Worm (Caenorhabditis elegans): ENCODE results near the gene srd-20.

srd-20 gene

DNA sequence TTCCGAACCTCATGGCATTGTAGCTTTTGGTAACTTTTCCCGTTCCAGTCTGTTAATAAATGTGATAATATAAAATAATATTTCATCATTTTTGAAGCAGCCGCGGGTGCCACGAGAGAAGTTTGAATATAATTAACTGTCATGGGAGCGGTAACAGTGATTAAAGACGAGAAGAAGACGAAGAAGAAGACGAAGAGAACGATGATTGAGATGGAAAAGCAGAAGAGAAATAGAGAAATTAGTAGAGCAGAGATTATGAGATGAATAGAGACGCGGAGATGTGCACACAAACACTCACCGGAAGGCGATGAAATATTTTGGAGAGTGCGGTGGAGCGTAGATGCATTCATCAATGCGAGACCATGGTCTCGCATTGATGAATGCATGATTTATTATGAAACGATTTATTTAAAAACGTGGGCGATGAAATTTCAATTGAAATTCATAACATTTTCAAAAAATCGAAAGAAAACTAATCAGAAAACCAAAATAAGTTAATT, 2.2 kb upstream of the srd-20 start, which contains the start of gene seip-1:
seip-1 (minus strand) TSS at position 51 of the 500 bp plus-strand sequence.
- TF ChIP-seq nhr-25 (tag; optimal IDR thresholded peaks at IDR 0.05) (peak; percentile 55), sea-2 (GFP tag; optimal IDR thresholded peaks at IDR 0.05) (no peak), fkh-2 (tag; optimal IDR thresholded peaks at IDR 0.05) (no peak), nhr-237 (tag; optimal IDR thresholded peaks at IDR 0.05) (no peak), jun-1 (tag; optimal IDR thresholded peaks at IDR 0.05) (peak; percentile 79), elt-3 (tag; optimal IDR thresholded peaks at IDR 0.05) (no peak), zag-1 (tag; optimal IDR thresholded peaks at IDR 0.05) (no peak), lin-39 (tag; optimal IDR thresholded peaks at IDR 0.05) (peak; percentile 89), unc-39 (tag; optimal IDR thresholded peaks at IDR 0.05) (no peak), daf-12 (tag; optimal IDR thresholded peaks at IDR 0.05) (no peak), ceh-82 (tag; optimal IDR thresholded peaks at IDR 0.05) (no peak), nhr-67 (tag; optimal IDR thresholded peaks at IDR 0.05) (no peak), lsy-12 (tag; optimal IDR thresholded peaks at IDR 0.05) (peak; percentile 25), skn-1 (tag; optimal IDR thresholded peaks at IDR 0.05) (peak; percentile 89), tbx-2 (tag; optimal IDR thresholded peaks at IDR 0.05) (peak; percentile 27), hmg-11 (tag; optimal IDR thresholded peaks at IDR 0.05) (peak; percentile 79), egl-27 (tag; optimal IDR thresholded peaks at IDR 0.05) (peak; percentile 32), lin-15B (tag; optimal IDR thresholded peaks at IDR 0.05) (peak; percentile 93), ztf-4 (tag; optimal IDR thresholded peaks at IDR 0.05) (no peak), nhr-23 (tag; optimal IDR thresholded peaks at IDR 0.05) (peak; percentile 83), elt-1 (tag; optimal IDR thresholded peaks at IDR 0.05) (no peak), nhr-76 (tag; optimal IDR thresholded peaks at IDR 0.05) (no peak), eor-1 (tag; optimal IDR thresholded peaks at IDR 0.05) (no peak), egl-5 (tag; optimal IDR thresholded peaks at IDR 0.05) (peak; percentile 41), nfya-1 (tag; optimal IDR thresholded peaks at IDR 0.05; ENCODE audit: insufficient read depth) (peak; percentile 87), nhr-28 (tag; optimal IDR thresholded peaks at IDR 0.05) (no peak), pha-4 (tag; optimal IDR thresholded peaks at IDR 0.05) (peak; percentile 90), R02D3.7 (tag; optimal IDR thresholded peaks at IDR 0.05) (peak; percentile 44), fkh-10 (GFP tag; optimal IDR thresholded peaks at IDR 0.05) (peak; percentile 33), ceh-9 (tag; optimal IDR thresholded peaks at IDR 0.05) (no peak), ztf-11 (tag; optimal IDR thresholded peaks at IDR 0.05) (no peak), fos-1 (tag; optimal IDR thresholded peaks at IDR 0.05) (peak; percentile 33), elt-2 (tag; optimal IDR thresholded peaks at IDR 0.05) (peak; percentile 79), unc-62 (GFP tag; optimal IDR thresholded peaks at IDR 0.05) (peak; percentile 30), ama-1 (optimal IDR thresholded peaks at IDR 0.05) (peak; percentile 10), mdl-1 (tag; optimal IDR thresholded peaks at IDR 0.05) (peak; percentile 6), mml-1 (tag; optimal IDR thresholded peaks at IDR 0.05) (no peak), snpc-4 (tag; optimal IDR thresholded peaks at IDR 0.05) (peak; percentile 82), aly-2 (tag; optimal IDR thresholded peaks at IDR 0.05) (no peak), nhr-77 (tag; optimal IDR thresholded peaks at IDR 0.05) (no peak), nhr-12 (tag; optimal IDR thresholded peaks at IDR 0.05) (no peak), ZK546.5 (tag; optimal IDR thresholded peaks at IDR 0.05) (no peak), pqm-1 (tag; optimal IDR thresholded peaks at IDR 0.05) (peak; percentile 78), ceh-28 (tag; optimal IDR thresholded peaks at IDR 0.05) (peak; percentile 23), ceh-16 (tag; optimal IDR thresholded peaks at IDR 0.05) (no peak), nhr-11 (tag; optimal IDR thresholded peaks at IDR 0.05) (peak; percentile 39), nhr-43 (tag; optimal IDR thresholded peaks at IDR 0.05; ENCODE audit: poor library complexity, severe bottlenecking) (peak; percentile 6)
